Worm (Caenorhabditis elegans): ENCODE results near the gene T09F5.10.
"Not testable (repeated sequence)": the region's sequence is repeated elsewhere in the genome, so short reads cannot be mapped to it uniquely, and the experiment has no call there.

The T09F5.10 gene

ce11 chrV:15207681-15208080, 27.8 kb downstream of the T09F5.10 start, which contains the start of gene C41G6.12:
C41G6.12 (minus strand) TSS chrV:15207781.
- not testable (repeated sequence) for TF ChIP-seq fkh-2, ceh-9, daf-12 (tag; optimal IDR thresholded peaks at IDR 0.05)

DNA sequence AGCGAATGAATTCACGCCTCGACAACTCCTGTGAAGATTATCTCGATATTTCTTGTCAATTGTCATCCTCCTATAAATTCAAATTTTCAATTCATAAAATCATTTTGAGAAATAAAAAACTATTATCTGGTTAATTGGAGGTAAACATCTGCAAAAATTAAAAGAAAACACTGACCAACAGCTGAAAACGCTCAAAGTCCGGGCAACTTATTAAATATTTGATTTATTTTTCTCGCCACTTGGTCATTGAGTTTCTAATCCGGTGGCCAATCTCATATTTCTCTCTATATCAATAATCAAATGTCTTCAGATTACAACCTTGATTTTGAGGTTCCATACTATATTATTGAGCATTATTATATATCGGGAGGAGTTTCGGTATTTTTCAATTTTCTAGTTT, 32.0 kb downstream of the T09F5.10 start, which contains the start of gene sri-24:
Gene sri-24 (plus strand): TSS at position 301 of the 400 bp plus-strand sequence.
- TF ChIP-seq nhr-237, lin-39, nhr-11 (tag; optimal IDR thresholded peaks at IDR 0.05): not testable (repeated sequence)

DNA sequence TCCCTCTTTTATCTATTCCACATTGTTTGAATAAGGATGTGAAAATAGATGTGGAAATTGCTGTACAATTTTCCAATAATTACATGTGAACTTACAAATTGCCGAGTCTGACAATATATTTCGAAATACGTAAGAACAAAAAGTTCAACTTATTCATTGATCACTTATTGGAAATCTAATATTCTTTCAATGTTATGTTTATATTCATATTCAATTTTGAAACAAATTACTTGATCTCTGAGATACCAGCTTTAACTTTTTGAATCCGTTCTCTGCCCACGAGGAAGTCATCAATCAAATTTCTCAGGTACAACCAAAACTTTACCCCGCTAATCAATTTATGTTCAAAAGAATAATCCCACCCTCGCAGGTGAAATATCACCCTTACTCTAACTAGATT, 35.3 kb downstream of the T09F5.10 start, which contains the start of gene sri-26:
Gene sri-26 (plus strand): TSS at position 301 of the 400 bp plus-strand sequence.
- not testable (repeated sequence) for TF ChIP-seq snpc-4, mdl-1, ceh-16 (tag; optimal IDR thresholded peaks at IDR 0.05)

- no peak for TF ChIP-seq sea-2 (GFP tag; optimal IDR thresholded peaks at IDR 0.05)
- TF ChIP-seq pqm-1 (tag; optimal IDR thresholded peaks at IDR 0.05): no peak
- no peak for TF ChIP-seq unc-39 (tag; optimal IDR thresholded peaks at IDR 0.05)
- no peak for TF ChIP-seq ceh-9 (tag; optimal IDR thresholded peaks at IDR 0.05)
- TF ChIP-seq nhr-12 (tag; optimal IDR thresholded peaks at IDR 0.05): no peak
- TF ChIP-seq fkh-10 (GFP tag; optimal IDR thresholded peaks at IDR 0.05): no peak
- TF ChIP-seq eor-1 (tag; optimal IDR thresholded peaks at IDR 0.05): no peak
- TF ChIP-seq elt-1 (tag; optimal IDR thresholded peaks at IDR 0.05): no peak
- no peak for TF ChIP-seq zag-1 (tag; optimal IDR thresholded peaks at IDR 0.05)
- TF ChIP-seq nhr-28 (tag; optimal IDR thresholded peaks at IDR 0.05): no peak
- TF ChIP-seq lin-39 (tag; optimal IDR thresholded peaks at IDR 0.05): no peak
- TF ChIP-seq ama-1 (optimal IDR thresholded peaks at IDR 0.05): no peak
- no peak for TF ChIP-seq unc-62 (GFP tag; optimal IDR thresholded peaks at IDR 0.05)
- no peak for TF ChIP-seq nhr-11 (tag; optimal IDR thresholded peaks at IDR 0.05)
Measured at ce11 chrV:15216705-15217104, 36.8 kb downstream of the T09F5.10 start, which contains the start of gene sri-25. sri-25 (plus strand) TSS chrV:15217005.

ce11 chrV:15221330-15221729, 41.5 kb downstream of the T09F5.10 start, which contains the start of gene irld-25:
irld-25 (plus strand) TSS chrV:15221630.
- no peak for TF ChIP-seq ceh-9 (tag; optimal IDR thresholded peaks at IDR 0.05)
- no peak for TF ChIP-seq pqm-1 (tag; optimal IDR thresholded peaks at IDR 0.05)
- no peak for TF ChIP-seq snpc-4 (tag; optimal IDR thresholded peaks at IDR 0.05)
- TF ChIP-seq fkh-2 (tag; optimal IDR thresholded peaks at IDR 0.05): no peak
- no peak for TF ChIP-seq fos-1 (tag; optimal IDR thresholded peaks at IDR 0.05)
- no peak for TF ChIP-seq ceh-82 (tag; optimal IDR thresholded peaks at IDR 0.05)
- TF ChIP-seq jun-1 (tag; optimal IDR thresholded peaks at IDR 0.05): no peak
- no peak for TF ChIP-seq nhr-25 (tag; optimal IDR thresholded peaks at IDR 0.05)
- TF ChIP-seq ceh-16 (tag; optimal IDR thresholded peaks at IDR 0.05): no peak
- no peak for TF ChIP-seq sea-2 (GFP tag; optimal IDR thresholded peaks at IDR 0.05)
- TF ChIP-seq ceh-28 (tag; optimal IDR thresholded peaks at IDR 0.05): no peak
- no peak for TF ChIP-seq daf-12 (tag; optimal IDR thresholded peaks at IDR 0.05)
- TF ChIP-seq nfya-1 (tag; optimal IDR thresholded peaks at IDR 0.05; ENCODE audit: insufficient read depth): no peak
- no peak for TF ChIP-seq egl-5 (tag; optimal IDR thresholded peaks at IDR 0.05)

DNA sequence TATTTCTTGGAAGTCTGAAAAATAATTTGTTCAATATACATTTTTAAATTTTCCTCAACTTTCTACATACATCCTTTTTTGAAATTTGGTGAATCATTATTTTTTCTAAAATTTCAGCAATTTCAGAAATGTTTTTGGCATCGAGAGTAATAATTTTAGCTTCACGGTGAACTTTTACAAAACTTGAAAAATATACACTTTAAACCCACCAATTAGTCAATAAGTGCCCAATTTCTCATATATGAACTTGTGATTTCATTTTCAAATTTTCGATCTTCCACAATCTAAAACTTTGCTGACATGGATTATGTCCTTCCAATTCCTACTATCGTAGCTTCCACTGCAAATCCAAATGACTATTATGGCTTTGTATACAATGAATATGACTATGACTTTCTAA, 43.8 kb downstream of the T09F5.10 start, which contains the start of gene srw-24:
Gene srw-24 (plus strand): TSS at position 301 of the 400 bp plus-strand sequence.
- no peak for TF ChIP-seq lsy-12 (tag; optimal IDR thresholded peaks at IDR 0.05)
- TF ChIP-seq fkh-2 (tag; optimal IDR thresholded peaks at IDR 0.05): no peak
- TF ChIP-seq fos-1 (tag; optimal IDR thresholded peaks at IDR 0.05): no peak
- no peak for TF ChIP-seq ZK546.5 (tag; optimal IDR thresholded peaks at IDR 0.05)

ce11 chrV:15225650-15226049, 45.8 kb downstream of the T09F5.10 start, which contains the start of gene srw-14:
srw-14 (plus strand) TSS chrV:15225950.
- TF ChIP-seq lin-15B (tag; optimal IDR thresholded peaks at IDR 0.05): no peak
- no peak for TF ChIP-seq elt-1 (tag; optimal IDR thresholded peaks at IDR 0.05)
- no peak for TF ChIP-seq nhr-12 (tag; optimal IDR thresholded peaks at IDR 0.05)
- TF ChIP-seq tbx-2 (tag; optimal IDR thresholded peaks at IDR 0.05): no peak
- TF ChIP-seq zag-1 (tag; optimal IDR thresholded peaks at IDR 0.05): no peak
- no peak for TF ChIP-seq nhr-11 (tag; optimal IDR thresholded peaks at IDR 0.05)
- no peak for TF ChIP-seq sea-2 (GFP tag; optimal IDR thresholded peaks at IDR 0.05)
- no peak for TF ChIP-seq unc-62 (GFP tag; optimal IDR thresholded peaks at IDR 0.05)
- no peak for TF ChIP-seq nhr-77 (tag; optimal IDR thresholded peaks at IDR 0.05)
- no peak for TF ChIP-seq ceh-28 (tag; optimal IDR thresholded peaks at IDR 0.05)
- no peak for TF ChIP-seq fkh-10 (GFP tag; optimal IDR thresholded peaks at IDR 0.05)
- TF ChIP-seq ceh-9 (tag; optimal IDR thresholded peaks at IDR 0.05): no peak
- no peak for TF ChIP-seq fkh-2 (tag; optimal IDR thresholded peaks at IDR 0.05)
- no peak for TF ChIP-seq mdl-1 (tag; optimal IDR thresholded peaks at IDR 0.05)
- no peak for TF ChIP-seq egl-5 (tag; optimal IDR thresholded peaks at IDR 0.05)
- no peak for TF ChIP-seq R02D3.7 (tag; optimal IDR thresholded peaks at IDR 0.05)
- TF ChIP-seq daf-12 (tag; optimal IDR thresholded peaks at IDR 0.05): no peak
